Worm (Caenorhabditis elegans) whole organism, late embryonic: Measurements from ENCODE around the gene din-1.

Source experiments
- F13H6.1 ChIP-seq: sonication (generic microtip); optimal IDR thresholded peaks from 2 replicates; lab custom pipeline; 2016; ENCODE audit warnings: missing genetic modification characterization, missing compliant biosample characterization
- K09A11.1 ChIP-seq: sonication (generic microtip); optimal IDR thresholded peaks from 2 replicates; lab custom pipeline; 2017; ENCODE audit warnings: antibody characterized with exemption, mild to moderate bottlenecking, missing genetic modification characterization, missing compliant biosample characterization; ENCODE audit not compliant: insufficient read depth
- ama-1 ChIP-seq: fragments of 150-350 bp; optimal IDR thresholded peaks from 2 replicates; lab custom pipeline; 2014
- ceh-34 ChIP-seq: sonication (generic microtip); optimal IDR thresholded peaks from 2 replicates; lab custom pipeline; 2016; ENCODE audit warnings: mild to moderate bottlenecking, missing genetic modification characterization, missing compliant biosample characterization
- hlh-8 ChIP-seq: sonication (generic microtip); optimal IDR thresholded peaks from 2 replicates; lab custom pipeline; 2016; ENCODE audit warnings: missing genotype, missing genetic modification characterization, missing compliant biosample characterization
- lim-6 ChIP-seq: sonication (generic microtip); optimal IDR thresholded peaks from 2 replicates; lab custom pipeline; 2016; ENCODE audit warnings: missing genetic modification characterization, missing compliant biosample characterization
- nfya-1 ChIP-seq: sonication (generic microtip); optimal IDR thresholded peaks from 2 replicates; lab custom pipeline; 2017; ENCODE audit warnings: missing genetic modification characterization, mild to moderate bottlenecking, missing compliant biosample characterization, antibody characterized with exemption, moderate library complexity
- pha-4 ChIP-seq: fragments of 150-350 bp; optimal IDR thresholded peaks from 2 replicates; lab custom pipeline; 2018; ENCODE audit warnings: missing biosample characterization, missing genetic modification reagents, missing genetic modification characterization
- pqm-1 ChIP-seq: sonication (generic microtip); optimal IDR thresholded peaks from 2 replicates; lab custom pipeline; 2016; ENCODE audit warnings: missing genetic modification characterization, missing compliant biosample characterization
- ztf-16 ChIP-seq: sonication (generic microtip); optimal IDR thresholded peaks from 2 replicates; lab custom pipeline; 2017; ENCODE audit warnings: missing genetic modification characterization, missing compliant biosample characterization

DNA sequence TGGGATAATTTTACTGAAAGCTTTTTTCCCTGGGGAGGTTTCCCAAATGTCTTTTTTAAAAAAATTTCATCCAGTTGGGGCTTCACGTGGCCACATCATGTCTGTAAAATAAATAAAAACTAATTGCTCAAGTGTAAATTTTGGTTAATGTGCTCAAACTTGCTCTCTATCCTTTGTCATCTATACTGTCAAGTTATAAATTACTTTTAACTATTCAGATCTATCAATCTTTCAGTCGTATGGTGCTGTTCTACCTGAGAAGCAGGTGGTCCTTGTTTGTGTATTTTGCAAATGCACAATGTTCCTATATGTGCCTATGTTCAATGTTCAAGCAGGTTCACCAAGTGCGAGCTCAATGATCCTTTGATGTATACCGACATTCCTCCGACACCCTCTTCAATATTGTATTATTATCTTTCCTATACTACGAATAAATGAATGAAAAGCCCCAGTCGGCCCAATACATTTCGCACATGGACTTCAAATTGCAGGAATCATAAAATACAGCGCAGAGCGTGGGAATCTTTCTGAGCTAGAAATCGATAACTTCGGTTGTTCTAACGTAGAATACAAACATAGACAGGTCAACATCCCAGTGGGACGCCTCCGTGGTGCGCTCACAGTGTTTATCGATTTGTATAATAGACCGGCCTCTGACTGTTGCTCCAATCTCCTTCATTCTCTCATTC is 47.9 kb upstream of the din-1 start, which contains the start of the genes sfxn-1.4 and C47D12.4:
- TF ChIP-seq pha-4 (no peak), K09A11.1 (tag; lab: Kevin White, UChicago) (no peak), hlh-8 (tag; lab: Kevin White, UChicago) (no peak), ceh-34 (tag; lab: Kevin White, UChicago) (no peak), lim-6 (no peak), pqm-1 (tag; lab: Kevin White, UChicago) (no peak), F13H6.1 (tag; lab: Kevin White, UChicago) (no peak), ztf-16 (tag; lab: Kevin White, UChicago) (no peak), ama-1 (no peak), nfya-1 (tag; lab: Kevin White, UChicago) (no peak)
